Worm (Caenorhabditis elegans) whole organism, L3 larva: Measurements from ENCODE around the gene slc-36.3.

Experiments used
- elt-3 ChIP-seq, 3 experiments: fragments of 150-350 bp in 1 of 3; sonication (generic microtip) in 2 of 3; optimal IDR thresholded peaks; 2 replicates in 2 of 3; 4 replicates in 1 of 3; lab custom pipeline; 2014 to 2017; ENCODE audit warnings: missing biosample characterization in 3 of 3, missing genetic modification characterization in 3 of 3
- fkh-10 ChIP-seq: sonication (generic microtip); optimal IDR thresholded peaks from 2 replicates; lab custom pipeline; 2017; ENCODE audit warnings: missing biosample characterization, missing genetic modification reagents, missing genetic modification characterization
- lin-39 ChIP-seq: fragments of 150-350 bp; optimal IDR thresholded peaks from 2 replicates; lab custom pipeline; 2018; ENCODE audit warnings: missing biosample characterization, missing genetic modification reagents, missing genetic modification characterization
- lsy-12 ChIP-seq: sonication (generic microtip); optimal IDR thresholded peaks from 2 replicates; lab custom pipeline; 2016; ENCODE audit warnings: mild to moderate bottlenecking, missing genetic modification characterization, missing compliant biosample characterization
- mml-1 ChIP-seq: fragments of 150-350 bp; sonication (generic microtip); optimal IDR thresholded peaks from 3 replicates; lab custom pipeline; 2014; ENCODE audit warnings: missing biosample characterization, missing genetic modification characterization
- nhr-43 ChIP-seq: sonication (generic microtip); optimal IDR thresholded peaks from 2 replicates; lab custom pipeline; 2016; ENCODE audit warnings: mild to moderate bottlenecking, missing genetic modification characterization, missing compliant biosample characterization; ENCODE audit not compliant: poor library complexity, severe bottlenecking
- ztf-11 ChIP-seq: fragments of 150-350 bp; optimal IDR thresholded peaks from 2 replicates; lab custom pipeline; 2014; ENCODE audit warnings: missing biosample characterization, missing genetic modification characterization

ce11 chrV:20497537-20497936 lies 46.5 kb downstream of the slc-36.3 start:
- no peak for TF ChIP-seq fkh-10
- no peak for TF ChIP-seq mml-1 (tag; lab: Kevin White, UChicago)
- TF ChIP-seq elt-3 (tag; optimal IDR thresholded peaks at IDR 0.05; lab: Kevin White, UChicago) = no peak
- TF ChIP-seq ztf-11 (tag; lab: Kevin White, UChicago) = no peak
- no peak for TF ChIP-seq lsy-12 (tag; lab: Kevin White, UChicago)
- no peak for TF ChIP-seq lin-39 (tag; lab: Kevin White, UChicago)
- TF ChIP-seq nhr-43 (tag; lab: Kevin White, UChicago) = peak; percentile 2
